Fruit fly (Drosophila melanogaster) whole organism, embryonic: ENCODE data around the gene a10.
A peak's percentile ranks its signal among the peaks of the same experiment; 100 is the strongest.

ENCODE experiments used
- Ada2b ChIP-seq: fragments of 200-800 bp; sonication (Bioruptor generic); IDR thresholded peaks from 2 replicates; pipeline ENCODE4 v1.3.6; 2022; ENCODE audit warnings: missing biosample characterization, missing genetic modification characterization
- B-H2 ChIP-seq: fragments of 200-800 bp; sonication (Bioruptor generic); optimal IDR thresholded peaks from 2 replicates; lab custom pipeline; 2018; ENCODE audit warnings: missing biosample characterization, mild to moderate bottlenecking, missing genetic modification characterization
- C15 ChIP-seq: fragments of 200-800 bp; sonication (Bioruptor generic); IDR thresholded peaks from 3 replicates; pipeline ENCODE4 v1.3.6; 2022; ENCODE audit warnings: missing biosample characterization, missing genetic modification characterization
- CG1024 ChIP-seq: fragments of 200-800 bp; sonication (Bioruptor generic); IDR thresholded peaks from 2 replicates; pipeline ENCODE4 v1.3.6; 2022; ENCODE audit warnings: missing biosample characterization, missing genetic modification characterization
- CG10543 ChIP-seq: fragments of 200-800 bp; sonication (Bioruptor generic); optimal IDR thresholded peaks from 3 replicates; lab custom pipeline; 2017; ENCODE audit warnings: missing biosample characterization, mild to moderate bottlenecking, missing genetic modification characterization, moderate library complexity
- CG11696 ChIP-seq: fragments of 200-800 bp; sonication (Bioruptor generic); IDR thresholded peaks from 2 replicates; pipeline ENCODE4 v1.3.6; 2022; ENCODE audit warnings: missing biosample characterization, missing genetic modification characterization
- CG13624 ChIP-seq: fragments of 200-800 bp; sonication (Bioruptor generic); optimal IDR thresholded peaks from 2 replicates; lab custom pipeline; 2016; ENCODE audit warnings: missing biosample characterization, missing genetic modification characterization
- CG14014 ChIP-seq: fragments of 200-800 bp; sonication (Bioruptor generic); IDR thresholded peaks from 2 replicates; pipeline ENCODE4 v1.3.6; 2022; ENCODE audit warnings: missing biosample characterization, missing genetic modification characterization
- CG15269 ChIP-seq: fragments of 200-800 bp; sonication (Bioruptor generic); optimal IDR thresholded peaks from 2 replicates; lab custom pipeline; 2018; ENCODE audit warnings: missing biosample characterization, mild to moderate bottlenecking, missing genetic modification characterization, moderate library complexity
- CG17385 ChIP-seq: fragments of 200-800 bp; sonication (Bioruptor generic); optimal IDR thresholded peaks from 3 replicates; lab custom pipeline; 2018; ENCODE audit warnings: missing biosample characterization, mild to moderate bottlenecking, missing genetic modification characterization
- CG32772 ChIP-seq: fragments of 200-800 bp; sonication (Bioruptor generic); IDR thresholded peaks from 2 replicates; pipeline ENCODE4 v1.3.6; 2022; ENCODE audit warnings: missing biosample characterization, missing genetic modification characterization
- CG4424 ChIP-seq: fragments of 200-800 bp; sonication (Bioruptor generic); optimal IDR thresholded peaks from 3 replicates; lab custom pipeline; 2016; ENCODE audit warnings: missing biosample characterization, missing genetic modification characterization
- CG6254 ChIP-seq: fragments of 200-800 bp; sonication (Bioruptor generic); optimal IDR thresholded peaks from 3 replicates; lab custom pipeline; 2017; ENCODE audit warnings: mild to moderate bottlenecking, missing biosample characterization, missing genetic modification reagents, missing genetic modification characterization
- CG6791 ChIP-seq: fragments of 200-800 bp; sonication (Bioruptor generic); IDR thresholded peaks from 3 replicates; pipeline ENCODE4 v1.3.6; 2022; ENCODE audit warnings: missing biosample characterization, missing genetic modification characterization; ENCODE audit not compliant: partially characterized antibody
- CG6813 ChIP-seq: fragments of 200-800 bp; sonication (Bioruptor generic); optimal IDR thresholded peaks from 2 replicates; lab custom pipeline; 2017; ENCODE audit warnings: missing biosample characterization, missing genetic modification characterization, mild to moderate bottlenecking, moderate library complexity, missing genetic modification reagents
- CG8281 ChIP-seq: fragments of 200-800 bp; sonication (Bioruptor generic); optimal IDR thresholded peaks from 2 replicates; lab custom pipeline; 2018; ENCODE audit warnings: missing biosample characterization, mild to moderate bottlenecking, missing genetic modification characterization, moderate library complexity
- CG9932 ChIP-seq: fragments of 200-800 bp; sonication (Bioruptor generic); IDR thresholded peaks from 2 replicates; pipeline ENCODE4 v1.3.6; 2022; ENCODE audit warnings: missing biosample characterization, missing genetic modification characterization
- CTCF ChIP-seq: fragments of 200-800 bp; sonication (Bioruptor generic); optimal IDR thresholded peaks from 2 replicates; lab custom pipeline; 2017; ENCODE audit warnings: missing biosample characterization, mild to moderate bottlenecking, missing genetic modification characterization, moderate library complexity
- CkIIα-i1 ChIP-seq: fragments of 200-800 bp; sonication (Bioruptor generic); IDR thresholded peaks from 2 replicates; pipeline ENCODE4 v1.3.6; 2022; ENCODE audit warnings: missing biosample characterization, missing genetic modification characterization
- D ChIP-seq, 2 experiments: fragments of 200-800 bp in 1 of 2; fragments of >200 bp in 1 of 2; sonication (Bioruptor generic) in 1 of 2; optimal IDR thresholded peaks; 2 replicates in 1 of 2; 3 replicates in 1 of 2; lab custom pipeline; 2017; ENCODE audit warnings: mild to moderate bottlenecking in 1 of 2, missing biosample characterization in 1 of 2, missing genetic modification characterization in 1 of 2, missing genetic modification reagents in 1 of 2
- Ets65A ChIP-seq: fragments of 200-800 bp; sonication (Bioruptor generic); peaks from one replicate; lab custom pipeline; 2016; ENCODE audit warnings: missing biosample characterization, missing genetic modification characterization
- MTF-1 ChIP-seq: fragments of 200-800 bp; sonication (Bioruptor generic); optimal IDR thresholded peaks from 2 replicates; lab custom pipeline; 2018; ENCODE audit warnings: missing biosample characterization, mild to moderate bottlenecking, missing genetic modification characterization, borderline replicate concordance
- Mad ChIP-seq: fragments of 200-800 bp; sonication (Bioruptor generic); optimal IDR thresholded peaks from 2 replicates; lab custom pipeline; 2016; ENCODE audit warnings: missing biosample characterization, missing genetic modification characterization
- Med ChIP-seq: fragments of 200-800 bp; sonication (Bioruptor generic); peaks from one replicate; lab custom pipeline; 2016; ENCODE audit warnings: missing biosample characterization, missing genetic modification characterization, mild to moderate bottlenecking, inconsistent platforms, moderate library complexity
- Nf-YC ChIP-seq: fragments of 200-800 bp; optimal IDR thresholded peaks from 3 replicates; lab custom pipeline; 2019; ENCODE audit warnings: missing biosample characterization, mild to moderate bottlenecking, missing genetic modification characterization, moderate library complexity
- Spps ChIP-seq: fragments of 200-800 bp; sonication (Bioruptor generic); optimal IDR thresholded peaks from 2 replicates; lab custom pipeline; 2018; ENCODE audit warnings: missing biosample characterization, mild to moderate bottlenecking, missing genetic modification characterization
- Sry-δ ChIP-seq: fragments of 200-800 bp; sonication (Bioruptor generic); optimal IDR thresholded peaks from 2 replicates; lab custom pipeline; 2016; ENCODE audit warnings: missing biosample characterization, missing genetic modification characterization
- Vsx1 ChIP-seq: fragments of 200-800 bp; sonication (Bioruptor generic); optimal IDR thresholded peaks from 2 replicates; lab custom pipeline; 2017; ENCODE audit warnings: missing biosample characterization, mild to moderate bottlenecking, missing genetic modification characterization, missing genetic modification reagents
- ac ChIP-seq: fragments of 200-800 bp; sonication (Bioruptor generic); optimal IDR thresholded peaks from 3 replicates; lab custom pipeline; 2017; ENCODE audit warnings: missing biosample characterization, mild to moderate bottlenecking, missing genetic modification characterization
- bab2 ChIP-seq: fragments of 200-800 bp; sonication (Bioruptor generic); optimal IDR thresholded peaks from 2 replicates; lab custom pipeline; 2016; ENCODE audit warnings: missing biosample characterization, missing genetic modification characterization
- chinmo ChIP-seq: fragments of 200-800 bp; sonication (Bioruptor generic); IDR thresholded peaks from 4 replicates; pipeline ENCODE4 v1.3.6; 2022; ENCODE audit warnings: missing biosample characterization, missing genetic modification characterization; ENCODE audit not compliant: partially characterized antibody
- cwo ChIP-seq: fragments of 200-800 bp; sonication (Bioruptor generic); optimal IDR thresholded peaks from 3 replicates; lab custom pipeline; 2017; ENCODE audit warnings: missing biosample characterization, missing genetic modification characterization, mild to moderate bottlenecking, moderate library complexity, missing genetic modification reagents
- dimm ChIP-seq: fragments of 200-800 bp; sonication (Bioruptor generic); IDR thresholded peaks from 2 replicates; pipeline ENCODE4 v1.3.6; 2022; ENCODE audit warnings: missing biosample characterization, missing genetic modification characterization
- dmrt99B ChIP-seq: fragments of 200-800 bp; sonication (Bioruptor generic); optimal IDR thresholded peaks from 2 replicates; lab custom pipeline; 2018; ENCODE audit warnings: missing biosample characterization, mild to moderate bottlenecking, missing genetic modification characterization, moderate library complexity
- eyg ChIP-seq: fragments of 200-800 bp; sonication (Bioruptor generic); optimal IDR thresholded peaks from 3 replicates; lab custom pipeline; 2016; ENCODE audit warnings: missing biosample characterization, missing genetic modification characterization
- grau ChIP-seq: fragments of 200-800 bp; optimal IDR thresholded peaks from 3 replicates; lab custom pipeline; 2019; ENCODE audit warnings: missing biosample characterization, mild to moderate bottlenecking, missing genetic modification characterization, moderate library complexity
- hb ChIP-seq: fragments of 200-800 bp; sonication (Bioruptor generic); IDR thresholded peaks from 3 replicates; pipeline ENCODE4 v1.3.6; 2022; ENCODE audit warnings: missing biosample characterization, missing genetic modification characterization; ENCODE audit not compliant: partially characterized antibody
- oc ChIP-seq: fragments of 200-800 bp; sonication (Bioruptor generic); optimal IDR thresholded peaks from 2 replicates; lab custom pipeline; 2018; ENCODE audit warnings: missing biosample characterization, mild to moderate bottlenecking, missing genetic modification characterization, moderate library complexity
- org-1 ChIP-seq: fragments of 200-800 bp; sonication (Bioruptor generic); optimal IDR thresholded peaks from 2 replicates; lab custom pipeline; 2017; ENCODE audit warnings: missing biosample characterization, missing genetic modification characterization
- pan ChIP-seq, 4 experiments: fragments of >200 bp in 3 of 4; fragments of 200-800 bp in 1 of 4; sonication (Bioruptor generic) in 1 of 4; optimal IDR thresholded peaks in 3 of 4; IDR thresholded peaks in 1 of 4; 2 replicates each; pipeline versions ENCODE4 v1.3.6 to Lab custom; 2017 to 2022; ENCODE audit warnings: missing biosample characterization in 2 of 4, missing genetic modification characterization in 2 of 4, mixed read lengths in 1 of 4
- pita ChIP-seq: fragments of 200-800 bp; sonication (Bioruptor generic); optimal IDR thresholded peaks from 2 replicates; lab custom pipeline; 2017; ENCODE audit warnings: missing biosample characterization, mild to moderate bottlenecking, missing genetic modification characterization
- pzg ChIP-seq: fragments of 200-800 bp; sonication (Bioruptor generic); optimal IDR thresholded peaks from 3 replicates; lab custom pipeline; 2018; ENCODE audit warnings: missing biosample characterization, mild to moderate bottlenecking, missing genetic modification characterization, moderate library complexity
- rib ChIP-seq: fragments of 200-800 bp; sonication (Bioruptor generic); IDR thresholded peaks from 2 replicates; pipeline ENCODE4 v1.3.6; 2022; ENCODE audit warnings: missing biosample characterization, missing genetic modification characterization
- sc ChIP-seq, 3 experiments: fragments of >200 bp in 2 of 3; fragments of 200-800 bp in 1 of 3; sonication (Bioruptor generic) in 1 of 3; optimal IDR thresholded peaks; 2 replicates in 2 of 3; 3 replicates in 1 of 3; lab custom pipeline; 2017; ENCODE audit warnings: mild to moderate bottlenecking in 1 of 3, missing biosample characterization in 1 of 3, missing genetic modification characterization in 1 of 3, missing genetic modification reagents in 1 of 3
- scrt ChIP-seq: fragments of 200-800 bp; sonication (Bioruptor generic); optimal IDR thresholded peaks from 2 replicates; lab custom pipeline; 2018; ENCODE audit warnings: missing biosample characterization, mild to moderate bottlenecking, missing genetic modification characterization, moderate library complexity
- sens ChIP-seq: fragments of 200-800 bp; sonication (Bioruptor generic); peaks from one replicate; lab custom pipeline; 2016; ENCODE audit warnings: missing biosample characterization, missing genetic modification characterization
- sens-2 ChIP-seq: fragments of 200-800 bp; sonication (Bioruptor generic); IDR thresholded peaks from 2 replicates; pipeline ENCODE4 v1.3.6; 2022; ENCODE audit warnings: missing biosample characterization, missing genetic modification characterization
- slbo ChIP-seq: fragments of 200-800 bp; sonication (Bioruptor generic); IDR thresholded peaks from 2 replicates; pipeline ENCODE4 v1.3.6; 2022; ENCODE audit warnings: missing biosample characterization, missing genetic modification characterization
- sr ChIP-seq: fragments of 200-800 bp; sonication (Bioruptor generic); IDR thresholded peaks from 3 replicates; pipeline ENCODE4 v1.3.6; 2022; ENCODE audit warnings: missing biosample characterization, missing genetic modification characterization
- z ChIP-seq: fragments of 200-800 bp; sonication (Bioruptor generic); IDR thresholded peaks from 3 replicates; pipeline ENCODE4 v1.3.6; 2022; ENCODE audit warnings: missing biosample characterization, missing genetic modification characterization

a10 gene

DNA sequence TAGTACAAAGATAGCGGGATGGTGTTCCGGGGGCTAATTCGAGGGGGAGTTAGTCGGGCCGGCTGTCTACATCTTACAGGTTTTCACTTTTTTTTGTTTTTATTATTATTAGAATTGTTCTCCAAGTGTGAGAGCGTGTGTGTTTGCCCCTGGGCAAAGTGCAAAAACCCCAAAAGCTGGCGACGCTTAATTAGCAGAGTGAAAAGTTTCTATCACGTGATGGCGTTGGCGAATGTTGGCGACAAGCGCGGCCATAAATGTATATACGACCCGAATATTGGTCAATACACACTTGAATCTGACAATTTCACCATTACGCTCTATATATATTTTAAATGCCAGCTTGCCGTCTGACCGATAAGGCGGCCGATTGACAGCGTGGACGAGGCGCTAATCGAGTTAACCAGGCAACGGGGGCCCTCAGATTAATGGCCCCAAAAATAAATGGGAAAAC lies 14.6 kb downstream of the a10 start (continued):
- TF ChIP-seq MTF-1 (GFP tag; lab: Kevin White, UChicago) (no peak), dmrt99B (tag; lab: Kevin White, UChicago) (no peak), Sry-δ (GFP tag; lab: Kevin White, UChicago) (no peak), dimm (GFP tag; lab: Robert Waterston, UW) (no peak), CG11696 (peak; percentile 74), CkIIα-i1 (no peak), D (optimal IDR thresholded peaks at IDR 0.05; lab: Kevin White, UChicago) (no peak), D (GFP tag; optimal IDR thresholded peaks at IDR 0.05; lab: Kevin White, UChicago) (no peak), CG6791 (no peak), pan (optimal IDR thresholded peaks at IDR 0.05; lab: Kevin White, UChicago) (no peak), pan (GFP tag; optimal IDR thresholded peaks at IDR 0.05 in 1 of 2, IDR thresholded peaks at IDR 0.05 in 1 of 2) (no peak), CG17385 (GFP tag; lab: Kevin White, UChicago) (no peak), Ada2b (GFP tag; lab: Robert Waterston, UW) (no peak), CG1024 (no peak), CG10543 (GFP tag; lab: Kevin White, UChicago) (peak; percentile 25), Nf-YC (tag; lab: Kevin White, UChicago) (no peak), CG4424 (GFP tag; lab: Kevin White, UChicago) (no peak), cwo (peak; percentile 87), ac (GFP tag; lab: Kevin White, UChicago) (no peak), pzg (GFP tag; lab: Kevin White, UChicago) (no peak), bab2 (GFP tag; lab: Kevin White, UChicago) (no peak), CG6813 (GFP tag; lab: Kevin White, UChicago) (no peak), org-1 (GFP tag; lab: Kevin White, UChicago) (no peak), Spps (tag; lab: Kevin White, UChicago) (no peak), chinmo (0 out of 4 replicates have a peak, but pooled peaks have one; percentile 6), z (GFP tag; lab: Robert Waterston, UW) (no peak), C15 (GFP tag; lab: Robert Waterston, UW) (0 out of 3 replicates have a peak, but pooled peaks have one; percentile 24), eyg (GFP tag; lab: Kevin White, UChicago) (no peak), sc (optimal IDR thresholded peaks at IDR 0.05; lab: Kevin White, UChicago) (no peak), sc (GFP tag; optimal IDR thresholded peaks at IDR 0.05; lab: Kevin White, UChicago) (no peak), grau (no peak), slbo (0 out of 2 replicates have a peak, but pooled peaks have one; percentile 15), scrt (no peak), Mad (no peak), CG15269 (tag; lab: Kevin White, UChicago) (no peak), Vsx1 (peak; percentile 54), hb (GFP tag; lab: Robert Waterston, UW) (no peak), sr (GFP tag; lab: Robert Waterston, UW) (no peak), Med (GFP tag; lab: Kevin White, UChicago) (peak; percentile 72), CG8281 (tag; lab: Kevin White, UChicago) (no peak), CTCF (GFP tag; lab: Kevin White, UChicago) (no peak), pita (no peak), rib (GFP tag; lab: Robert Waterston, UW) (peak; percentile 34; the same call in 1 of the 2 replicates), CG6254 (no peak), CG32772 (GFP tag; lab: Robert Waterston, UW) (no peak), Ets65A (GFP tag; lab: Kevin White, UChicago) (no peak), oc (tag; lab: Kevin White, UChicago) (no peak), B-H2 (GFP tag; lab: Kevin White, UChicago) (peak; percentile 36), CG14014 (GFP tag; lab: Robert Waterston, UW) (no peak), CG13624 (GFP tag; lab: Kevin White, UChicago) (no peak), sens-2 (GFP tag; lab: Robert Waterston, UW) (peak; percentile 32; the same call in 1 of the 2 replicates), CG9932 (GFP tag; lab: Robert Waterston, UW) (peak; percentile 37; the same call in 1 of the 2 replicates), sens (GFP tag; lab: Kevin White, UChicago) (peak; percentile 35)
